Fruit fly (Drosophila melanogaster) whole organism, embryonic: ENCODE results near the gene CG6023.

ENCODE experiments used
- CG17186 ChIP-seq: fragments of 200-800 bp; sonication (Bioruptor generic); optimal IDR thresholded peaks from 3 replicates; lab custom pipeline; 2017; ENCODE audit warnings: missing biosample characterization, missing genetic modification reagents, missing genetic modification characterization
- CG4617 ChIP-seq: fragments of 200-800 bp; sonication (Bioruptor generic); optimal IDR thresholded peaks from 3 replicates; lab custom pipeline; 2016; ENCODE audit warnings: missing biosample characterization, missing genetic modification characterization, borderline replicate concordance
- Dip3 ChIP-seq: fragments of 200-800 bp; sonication (Bioruptor generic); optimal IDR thresholded peaks from 3 replicates; lab custom pipeline; 2016; ENCODE audit warnings: missing biosample characterization, missing genetic modification characterization
- Max ChIP-seq: fragments of 200-800 bp; sonication (Bioruptor generic); optimal IDR thresholded peaks from 2 replicates; lab custom pipeline; 2016; ENCODE audit warnings: missing biosample characterization, mild to moderate bottlenecking, missing genetic modification characterization
- lbe ChIP-seq: fragments of 200-800 bp; sonication (Bioruptor generic); optimal IDR thresholded peaks from 2 replicates; lab custom pipeline; 2016; ENCODE audit warnings: missing biosample characterization, mild to moderate bottlenecking, missing genetic modification characterization

DNA sequence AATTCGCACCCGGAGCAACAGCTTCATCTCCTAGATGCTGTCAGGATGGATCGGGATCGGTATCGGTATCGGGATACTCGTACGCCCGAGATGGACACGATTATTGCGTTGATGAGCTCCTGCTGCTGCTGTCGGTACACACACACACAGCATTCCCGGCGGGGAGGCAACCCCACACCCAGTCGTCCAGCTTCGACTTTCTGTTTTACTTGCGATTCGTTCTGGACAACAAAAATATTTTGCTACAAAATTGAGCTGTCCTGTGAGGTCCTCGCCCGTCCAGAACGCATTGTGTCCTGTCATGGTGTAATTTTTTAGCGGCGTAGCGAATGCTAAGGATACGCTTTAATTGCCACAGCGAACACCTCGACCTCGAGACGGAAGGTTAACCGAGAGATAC lies 10.0 kb downstream of the CG6023 start:
- TF ChIP-seq CG17186 (no peak), Max (GFP tag; lab: Kevin White, UChicago) (no peak), lbe (GFP tag; lab: Kevin White, UChicago) (no peak), CG4617 (no peak), Dip3 (GFP tag; lab: Kevin White, UChicago) (no peak)
